Worm (Caenorhabditis elegans) whole organism, L3 larva: ENCODE measurements around the gene pqn-32.

ENCODE experiments used
- R02D3.7 ChIP-seq: fragments of 150-350 bp; optimal IDR thresholded peaks from 2 replicates; lab custom pipeline; 2014; ENCODE audit warnings: missing biosample characterization, missing genetic modification characterization
- ZK546.5 ChIP-seq: sonication (generic microtip); optimal IDR thresholded peaks from 2 replicates; lab custom pipeline; 2017; ENCODE audit warnings: missing biosample characterization, missing genetic modification characterization
- ama-1 ChIP-seq: fragments of 150-350 bp; optimal IDR thresholded peaks from 2 replicates; lab custom pipeline; 2018
- ceh-16 ChIP-seq: sonication (generic microtip); optimal IDR thresholded peaks from 2 replicates; lab custom pipeline; 2017; ENCODE audit warnings: missing biosample characterization, missing genetic modification characterization
- ceh-28 ChIP-seq: fragments of 150-350 bp; optimal IDR thresholded peaks from 2 replicates; lab custom pipeline; 2014; ENCODE audit warnings: missing biosample characterization, missing genetic modification reagents, missing genetic modification characterization
- ceh-82 ChIP-seq: fragments of 150-350 bp; optimal IDR thresholded peaks from 2 replicates; lab custom pipeline; 2014; ENCODE audit warnings: missing biosample characterization, missing genetic modification characterization
- ceh-9 ChIP-seq: sonication (generic microtip); optimal IDR thresholded peaks from 2 replicates; lab custom pipeline; 2018; ENCODE audit warnings: missing biosample characterization, missing genetic modification characterization
- egl-27 ChIP-seq: sonication (generic microtip); optimal IDR thresholded peaks from 4 replicates; lab custom pipeline; 2017; ENCODE audit warnings: missing biosample characterization, missing genetic modification reagents, missing genetic modification characterization
- egl-5 ChIP-seq: fragments of 150-350 bp; optimal IDR thresholded peaks from 2 replicates; lab custom pipeline; 2017; ENCODE audit warnings: missing biosample characterization, missing genetic modification reagents, missing genetic modification characterization, inconsistent platforms
- elt-2 ChIP-seq: sonication (generic microtip); optimal IDR thresholded peaks from 2 replicates; lab custom pipeline; 2016; ENCODE audit warnings: missing genetic modification reagents, mild to moderate bottlenecking, missing genetic modification characterization, missing compliant biosample characterization
- elt-3 ChIP-seq, 3 experiments: fragments of 150-350 bp in 1 of 3; sonication (generic microtip) in 2 of 3; optimal IDR thresholded peaks; 2 replicates in 2 of 3; 4 replicates in 1 of 3; lab custom pipeline; 2014 to 2017; ENCODE audit warnings: missing biosample characterization in 3 of 3, missing genetic modification characterization in 3 of 3
- eor-1 ChIP-seq, 2 experiments: fragments of 150-350 bp; optimal IDR thresholded peaks; 2 replicates each; lab custom pipeline; 2014 to 2018; ENCODE audit warnings: missing biosample characterization in 2 of 2, missing genetic modification characterization in 2 of 2
- fkh-2 ChIP-seq: fragments of 150-350 bp; optimal IDR thresholded peaks from 2 replicates; lab custom pipeline; 2014; ENCODE audit warnings: missing biosample characterization, missing genetic modification reagents, missing genetic modification characterization
- fos-1 ChIP-seq: fragments of 150-350 bp; optimal IDR thresholded peaks from 2 replicates; lab custom pipeline; 2014; ENCODE audit warnings: missing biosample characterization, missing genetic modification characterization
- hmg-11 ChIP-seq: sonication (generic microtip); optimal IDR thresholded peaks from 2 replicates; lab custom pipeline; 2016; ENCODE audit warnings: missing genetic modification characterization, missing compliant biosample characterization
- lin-39 ChIP-seq: fragments of 150-350 bp; optimal IDR thresholded peaks from 2 replicates; lab custom pipeline; 2018; ENCODE audit warnings: missing biosample characterization, missing genetic modification reagents, missing genetic modification characterization
- lsy-12 ChIP-seq: sonication (generic microtip); optimal IDR thresholded peaks from 2 replicates; lab custom pipeline; 2016; ENCODE audit warnings: mild to moderate bottlenecking, missing genetic modification characterization, missing compliant biosample characterization
- mml-1 ChIP-seq: fragments of 150-350 bp; sonication (generic microtip); optimal IDR thresholded peaks from 3 replicates; lab custom pipeline; 2014; ENCODE audit warnings: missing biosample characterization, missing genetic modification characterization
- nfya-1 ChIP-seq: sonication (generic microtip); optimal IDR thresholded peaks from 2 replicates; lab custom pipeline; 2017; ENCODE audit warnings: missing genetic modification characterization, mild to moderate bottlenecking, missing compliant biosample characterization, antibody characterized with exemption, moderate library complexity; ENCODE audit not compliant: insufficient read depth
- nhr-12 ChIP-seq: fragments of 150-350 bp; optimal IDR thresholded peaks from 2 replicates; lab custom pipeline; 2014; ENCODE audit warnings: missing biosample characterization, missing genetic modification characterization
- nhr-23 ChIP-seq: fragments of 150-350 bp; optimal IDR thresholded peaks from 2 replicates; lab custom pipeline; 2014; ENCODE audit warnings: missing biosample characterization, missing genetic modification reagents, missing genetic modification characterization
- nhr-25 ChIP-seq: sonication (generic microtip); optimal IDR thresholded peaks from 2 replicates; lab custom pipeline; 2017; ENCODE audit warnings: missing biosample characterization, missing genetic modification characterization
- nhr-28 ChIP-seq: fragments of 150-350 bp; optimal IDR thresholded peaks from 2 replicates; lab custom pipeline; 2014; ENCODE audit warnings: missing biosample characterization, missing genetic modification characterization
- nhr-43 ChIP-seq: sonication (generic microtip); optimal IDR thresholded peaks from 2 replicates; lab custom pipeline; 2016; ENCODE audit warnings: mild to moderate bottlenecking, missing genetic modification characterization, missing compliant biosample characterization; ENCODE audit not compliant: poor library complexity, severe bottlenecking
- nhr-76 ChIP-seq: fragments of 150-350 bp; sonication (generic microtip); optimal IDR thresholded peaks from 5 replicates; lab custom pipeline; 2014; ENCODE audit warnings: missing biosample characterization, missing genetic modification characterization
- nhr-77 ChIP-seq: fragments of 150-350 bp; optimal IDR thresholded peaks from 2 replicates; lab custom pipeline; 2014; ENCODE audit warnings: missing biosample characterization, missing genetic modification characterization
- pha-4 ChIP-seq: fragments of 150-350 bp; optimal IDR thresholded peaks from 2 replicates; lab custom pipeline; 2014; ENCODE audit warnings: missing biosample characterization, missing genetic modification reagents, missing genetic modification characterization
- pqm-1 ChIP-seq: fragments of 150-350 bp; optimal IDR thresholded peaks from 2 replicates; lab custom pipeline; 2017; ENCODE audit warnings: missing biosample characterization, missing genetic modification characterization, inconsistent platforms
- skn-1 ChIP-seq: fragments of 150-350 bp; optimal IDR thresholded peaks from 2 replicates; lab custom pipeline; 2014; ENCODE audit warnings: missing biosample characterization, missing genetic modification characterization
- tbx-2 ChIP-seq: sonication (generic microtip); optimal IDR thresholded peaks from 2 replicates; lab custom pipeline; 2016; ENCODE audit warnings: mild to moderate bottlenecking, missing genetic modification characterization, missing compliant biosample characterization
- unc-39 ChIP-seq: sonication (generic microtip); optimal IDR thresholded peaks from 4 replicates; lab custom pipeline; 2017; ENCODE audit warnings: missing biosample characterization, missing genetic modification characterization
- unc-62 ChIP-seq: fragments of 150-350 bp; sonication (generic microtip); optimal IDR thresholded peaks from 4 replicates; lab custom pipeline; 2014; ENCODE audit warnings: missing biosample characterization, missing genetic modification reagents, missing genetic modification characterization
- zag-1 ChIP-seq: fragments of 150-350 bp; optimal IDR thresholded peaks from 2 replicates; lab custom pipeline; 2014; ENCODE audit warnings: missing biosample characterization, missing genetic modification characterization
- ztf-11 ChIP-seq: fragments of 150-350 bp; optimal IDR thresholded peaks from 2 replicates; lab custom pipeline; 2014; ENCODE audit warnings: missing biosample characterization, missing genetic modification characterization

pqn-32 gene

ce11 chrII:13129602-13130001 lies 21.8 kb downstream of the pqn-32 start, which contains the start of gene F29C12.6:
Gene F29C12.6 (plus strand): TSS chrII:13129902.
- TF ChIP-seq fkh-2 (no peak), ZK546.5 (tag; lab: Kevin White, UChicago) (no peak), skn-1 (tag; lab: Kevin White, UChicago) (no peak), ceh-82 (tag; lab: Kevin White, UChicago) (no peak), ceh-28 (tag; lab: Kevin White, UChicago) (no peak), ceh-16 (tag; lab: Kevin White, UChicago) (no peak), elt-3 (tag; optimal IDR thresholded peaks at IDR 0.05; lab: Kevin White, UChicago) (no peak), ztf-11 (no peak), lin-39 (tag; lab: Kevin White, UChicago) (no peak), pha-4 (tag; lab: Kevin White, UChicago) (no peak), nhr-76 (tag; lab: Kevin White, UChicago) (no peak), lsy-12 (no peak), nhr-25 (tag; lab: Kevin White, UChicago) (no peak), nhr-23 (no peak)

- TF ChIP-seq nfya-1 = no peak
- no peak for TF ChIP-seq hmg-11 (tag; lab: Kevin White, UChicago)
- no peak for TF ChIP-seq egl-5 (tag; lab: Kevin White, UChicago)
Measured at ce11 chrII:13130576-13130975, 22.8 kb downstream of the pqn-32 start.

- TF ChIP-seq ztf-11 = no peak
- no peak for TF ChIP-seq hmg-11 (tag; lab: Kevin White, UChicago)
- no peak for TF ChIP-seq unc-62 (GFP tag; lab: Kevin White, UChicago)
- TF ChIP-seq nhr-12 (tag; lab: Kevin White, UChicago) = no peak
- no peak for TF ChIP-seq mml-1
- peak; percentile 28 for TF ChIP-seq nhr-43 (tag; lab: Kevin White, UChicago)
- TF ChIP-seq elt-2 (tag; lab: Kevin White, UChicago) = no peak
- no peak for TF ChIP-seq lsy-12
- TF ChIP-seq egl-27 = no peak
- peak; percentile 51 for TF ChIP-seq ama-1
- TF ChIP-seq unc-39 (tag; lab: Kevin White, UChicago) = no peak
- no peak for TF ChIP-seq nhr-76 (tag; lab: Kevin White, UChicago)
- TF ChIP-seq, all 47 proteins: peak for 2
Measured at ce11 chrII:13139573-13139972, 31.8 kb downstream of the pqn-32 start.

- TF ChIP-seq nhr-28 (no peak), elt-2 (tag; lab: Kevin White, UChicago) (no peak), R02D3.7 (tag; lab: Kevin White, UChicago) (no peak), tbx-2 (no peak), pqm-1 (tag; lab: Kevin White, UChicago) (no peak), egl-27 (no peak), nhr-23 (no peak), fkh-2 (no peak), nfya-1 (no peak), ceh-16 (tag; lab: Kevin White, UChicago) (no peak), nhr-25 (tag; lab: Kevin White, UChicago) (no peak), pha-4 (tag; lab: Kevin White, UChicago) (no peak), ceh-28 (tag; lab: Kevin White, UChicago) (no peak), nhr-77 (no peak), nhr-76 (tag; lab: Kevin White, UChicago) (no peak), mml-1 (no peak), ZK546.5 (tag; lab: Kevin White, UChicago) (no peak)
Measured at ce11 chrII:13142372-13142771, 34.6 kb downstream of the pqn-32 start.

- no peak for TF ChIP-seq elt-3 (tag; optimal IDR thresholded peaks at IDR 0.05; lab: Kevin White, UChicago)
- TF ChIP-seq ama-1 = no peak
- no peak for TF ChIP-seq ZK546.5 (tag; lab: Kevin White, UChicago)
- TF ChIP-seq lin-39 (tag; lab: Kevin White, UChicago) = no peak
- no peak for TF ChIP-seq mml-1
- peak; percentile 82 for TF ChIP-seq nhr-43 (tag; lab: Kevin White, UChicago)
- no peak for TF ChIP-seq eor-1 (tag; optimal IDR thresholded peaks at IDR 0.05; lab: Kevin White, UChicago)
- no peak for TF ChIP-seq ceh-9 (tag; lab: Kevin White, UChicago)
- peak; percentile 14 for TF ChIP-seq nhr-23
- TF ChIP-seq nhr-77 = no peak
- TF ChIP-seq ceh-16 (tag; lab: Kevin White, UChicago) = no peak
- TF ChIP-seq tbx-2 = no peak
- no peak for TF ChIP-seq nhr-25 (tag; lab: Kevin White, UChicago)
- no peak for TF ChIP-seq zag-1 (tag; lab: Kevin White, UChicago)
- TF ChIP-seq unc-62 (GFP tag; lab: Kevin White, UChicago) = no peak
- TF ChIP-seq fos-1 (tag; lab: Kevin White, UChicago) = no peak
Measured at ce11 chrII:13145204-13145603, 37.4 kb downstream of the pqn-32 start, which contains the start of gene mltn-1. Gene mltn-1 (minus strand): TSS chrII:13145225.
